Fruit fly (Drosophila melanogaster) whole organism, wandering third instar larva: ENCODE data around the gene CG13131.
A peak's percentile ranks its signal among the peaks of the same experiment; 100 is the strongest.

Experiments used
- Hr78 ChIP-seq: fragments of >200 bp; optimal IDR thresholded peaks from 2 replicates; lab custom pipeline; 2017; ENCODE audit warnings: missing biosample characterization, missing genetic modification characterization
- psq ChIP-seq: fragments of 200-800 bp; sonication (Bioruptor generic); optimal IDR thresholded peaks from 3 replicates; lab custom pipeline; 2017; ENCODE audit warnings: missing biosample characterization, mild to moderate bottlenecking, missing genetic modification characterization, moderate library complexity

- TF ChIP-seq psq (peak; percentile 70), Hr78 (no peak)
Observed at dm6 chr2L:9982516-9982915, 34.7 kb downstream of the CG13131 start.
